Fruit fly (Drosophila melanogaster): ENCODE measurements around the gene Aptx.

DNA sequence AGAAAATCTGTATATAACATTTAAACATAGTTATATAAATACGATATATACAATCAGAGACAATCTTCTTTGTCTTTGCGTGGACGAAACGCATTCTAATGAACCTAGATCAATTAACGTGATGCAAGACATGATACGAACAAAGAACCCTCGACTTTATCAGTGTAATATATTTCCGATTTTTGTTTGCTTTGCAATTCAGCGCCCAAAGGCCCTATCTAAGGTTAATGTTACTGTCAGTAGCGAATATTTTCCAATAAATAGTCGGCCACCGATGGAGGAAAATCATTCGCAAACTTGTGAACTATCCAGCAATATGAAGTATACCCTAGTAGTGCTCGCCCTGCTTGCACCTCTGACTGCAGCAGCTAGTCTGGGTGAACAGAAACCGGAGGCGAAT lies 10.2 kb upstream of the Aptx start, which contains the start of gene CG3739:
- TF ChIP-seq kay (GFP tag; ENCODE audit: borderline replicate concordance) (no peak), CG7045 (GFP tag; optimal IDR thresholded peaks at IDR 0.05) (no peak), CG7101 (tag; optimal IDR thresholded peaks at IDR 0.05) (no peak), toe (GFP tag; optimal IDR thresholded peaks at IDR 0.05) (no peak), cnc (optimal IDR thresholded peaks at IDR 0.05) (no peak), ovo (GFP tag; optimal IDR thresholded peaks at IDR 0.05) (no peak), bab1 (GFP tag; optimal IDR thresholded peaks at IDR 0.05) (no peak), CG33017 (tag; optimal IDR thresholded peaks at IDR 0.05) (no peak), cic (GFP tag; optimal IDR thresholded peaks at IDR 0.05) (no peak), Mnt (GFP tag; optimal IDR thresholded peaks at IDR 0.05) (no peak), CG1620 (GFP tag; optimal IDR thresholded peaks at IDR 0.05) (no peak), Crg-1 (GFP tag; optimal IDR thresholded peaks at IDR 0.05) (no peak)
